Fruit fly (Drosophila melanogaster): ENCODE measurements around the gene twit.

Gene twit

dm6 chr2L:20811039-20811652 is 41.2 kb upstream of the twit start (continued):
- TF ChIP-seq CG8388 (GFP tag; optimal IDR thresholded peaks at IDR 0.05) = peak; percentile 35
- TF ChIP-seq peb (GFP tag; IDR thresholded peaks at IDR 0.05) = no peak
- TF ChIP-seq CG11696 (GFP tag; IDR thresholded peaks at IDR 0.05) = peak; percentile 60; the same call in 1 of the 2 replicates
- no peak for TF ChIP-seq run (tag; optimal IDR thresholded peaks at IDR 0.05)
- TF ChIP-seq ac (GFP tag; optimal IDR thresholded peaks at IDR 0.05) = no peak
- no peak for TF ChIP-seq CG16779 (GFP tag; IDR thresholded peaks at IDR 0.05)
- peak; percentile 59 for TF ChIP-seq E2f2 (GFP tag; IDR thresholded peaks at IDR 0.05)
- peak; percentile 46 for TF ChIP-seq Ssrp (tag; optimal IDR thresholded peaks at IDR 0.05)
- peak; percentile 21 for TF ChIP-seq CG1602 (GFP tag; optimal IDR thresholded peaks at IDR 0.05)
- peak; percentile 82 for TF ChIP-seq crol (GFP tag; IDR thresholded peaks at IDR 0.05)
- TF ChIP-seq CG15073 (GFP tag; optimal IDR thresholded peaks at IDR 0.05) = no peak
- TF ChIP-seq CG8089 (GFP tag; optimal IDR thresholded peaks at IDR 0.05) = no peak
- peak; percentile 3 for TF ChIP-seq sd (tag; optimal IDR thresholded peaks at IDR 0.05)
- peak; percentile 55 for TF ChIP-seq CG17385 (GFP tag; optimal IDR thresholded peaks at IDR 0.05)
- TF ChIP-seq CG16813 (GFP tag; IDR thresholded peaks at IDR 0.05; ENCODE audit: partially characterized antibody) = no peak
- TF ChIP-seq Med (GFP tag) = peak; percentile 78
- no peak for TF ChIP-seq gcm2 (GFP tag; optimal IDR thresholded peaks at IDR 0.05)
- peak; percentile 41 for TF ChIP-seq CG4820 (GFP tag; optimal IDR thresholded peaks at IDR 0.05)
- no peak for TF ChIP-seq CG15696 (tag; optimal IDR thresholded peaks at IDR 0.05)
- TF ChIP-seq Ets65A (GFP tag) = no peak
- TF ChIP-seq luna (GFP tag; optimal IDR thresholded peaks at IDR 0.05) = no peak
- no peak for TF ChIP-seq fd102C (GFP tag; optimal IDR thresholded peaks at IDR 0.05)
- TF ChIP-seq bigmax (GFP tag; optimal IDR thresholded peaks at IDR 0.05) = no peak
- TF ChIP-seq CG42726 (GFP tag; IDR thresholded peaks at IDR 0.05; ENCODE audit: partially characterized antibody) = no peak
- 0 out of 3 replicates have a peak, but pooled peaks have one; percentile 30 for TF ChIP-seq CG34422 (GFP tag; IDR thresholded peaks at IDR 0.05)
- TF ChIP-seq CG2199 (GFP tag; IDR thresholded peaks at IDR 0.05) = no peak
- no peak for TF ChIP-seq CG13123 (GFP tag; optimal IDR thresholded peaks at IDR 0.05)
- TF ChIP-seq zf30C (GFP tag; optimal IDR thresholded peaks at IDR 0.05) = no peak
- no peak for TF ChIP-seq croc (GFP tag; conservative IDR thresholded peaks at IDR 0.05)
- TF ChIP-seq Fer1 (GFP tag; optimal IDR thresholded peaks at IDR 0.05) = peak; percentile 61
- no peak for TF ChIP-seq yki (optimal IDR thresholded peaks at IDR 0.05)
- no peak for TF ChIP-seq CG9876 (GFP tag; optimal IDR thresholded peaks at IDR 0.05)
- TF ChIP-seq CG3726 (GFP tag; IDR thresholded peaks at IDR 0.05) = no peak
- no peak for TF ChIP-seq CG1792 (GFP tag; optimal IDR thresholded peaks at IDR 0.05)
- no peak for TF ChIP-seq dan (GFP tag; IDR thresholded peaks at IDR 0.05)
- TF ChIP-seq CG5180 (GFP tag; optimal IDR thresholded peaks at IDR 0.05) = peak; percentile 28
- TF ChIP-seq bab2 (GFP tag; optimal IDR thresholded peaks at IDR 0.05) = no peak
- TF ChIP-seq CG4424 (GFP tag; optimal IDR thresholded peaks at IDR 0.05) = peak; percentile 23
- no peak for TF ChIP-seq chn (GFP tag; optimal IDR thresholded peaks at IDR 0.05)
- TF ChIP-seq Atf6 (GFP tag; IDR thresholded peaks at IDR 0.05) = peak; percentile 39; the same call in 1 of the 2 replicates
- TF ChIP-seq CG7556 (GFP tag; optimal IDR thresholded peaks at IDR 0.05) = peak; percentile 37
- TF ChIP-seq oc (tag; optimal IDR thresholded peaks at IDR 0.05) = peak; percentile 6
- no peak for TF ChIP-seq dati (GFP tag; IDR thresholded peaks at IDR 0.05)
- no peak for TF ChIP-seq Dref (GFP tag; IDR thresholded peaks at IDR 0.05)
- no peak for TF ChIP-seq Stat92E (GFP tag; optimal IDR thresholded peaks at IDR 0.05)
- 0 out of 4 replicates have a peak, but pooled peaks have one; percentile 7 for TF ChIP-seq Gug (GFP tag; IDR thresholded peaks at IDR 0.05)
- no peak for TF ChIP-seq unc-4 (GFP tag; IDR thresholded peaks at IDR 0.05; ENCODE audit: partially characterized antibody)
- TF ChIP-seq CG10274 (GFP tag; optimal IDR thresholded peaks at IDR 0.05) = peak; percentile 9
- TF ChIP-seq sens (GFP tag) = peak; percentile 72
- peak; percentile 55 for TF ChIP-seq kni (GFP tag; optimal IDR thresholded peaks at IDR 0.05)
- peak; percentile 39 for TF ChIP-seq fd96Cb (tag; optimal IDR thresholded peaks at IDR 0.05)

Data from whole organism, embryonic.